Fruit fly (Drosophila melanogaster) whole organism, embryonic: ENCODE results near the gene CG11698.

Experiments used
- Bdp1 ChIP-seq: fragments of 200-800 bp; sonication (Bioruptor generic); optimal IDR thresholded peaks from 3 replicates; lab custom pipeline; 2016; ENCODE audit warnings: missing biosample characterization, missing genetic modification characterization
- C15 ChIP-seq: fragments of 200-800 bp; sonication (Bioruptor generic); IDR thresholded peaks from 3 replicates; pipeline ENCODE4 v1.3.6; 2022; ENCODE audit warnings: missing biosample characterization, missing genetic modification characterization
- CG1024 ChIP-seq: fragments of 200-800 bp; sonication (Bioruptor generic); IDR thresholded peaks from 2 replicates; pipeline ENCODE4 v1.3.6; 2022; ENCODE audit warnings: missing biosample characterization, missing genetic modification characterization
- CG10321 ChIP-seq: fragments of 200-800 bp; sonication (Bioruptor generic); IDR thresholded peaks from 2 replicates; pipeline ENCODE4 v1.3.6; 2022; ENCODE audit warnings: missing biosample characterization, missing genetic modification characterization
- CG11723 ChIP-seq: fragments of 200-800 bp; sonication (Bioruptor generic); optimal IDR thresholded peaks from 2 replicates; lab custom pipeline; 2017; ENCODE audit warnings: missing biosample characterization, mild to moderate bottlenecking, missing genetic modification characterization
- CG13287 ChIP-seq: fragments of 200-800 bp; sonication (Bioruptor generic); IDR thresholded peaks from 2 replicates; pipeline ENCODE4 v1.3.6; 2022; ENCODE audit warnings: missing biosample characterization, missing genetic modification characterization; ENCODE audit not compliant: partially characterized antibody
- CG13775 ChIP-seq: fragments of 200-800 bp; sonication (Bioruptor generic); optimal IDR thresholded peaks from 3 replicates; lab custom pipeline; 2017; ENCODE audit warnings: missing biosample characterization, mild to moderate bottlenecking, missing genetic modification characterization
- CG15011 ChIP-seq: fragments of 200-800 bp; sonication (Bioruptor generic); optimal IDR thresholded peaks from 3 replicates; lab custom pipeline; 2018; ENCODE audit warnings: missing biosample characterization, mild to moderate bottlenecking, missing genetic modification characterization
- CG18476 ChIP-seq: fragments of 200-800 bp; sonication (Bioruptor generic); optimal IDR thresholded peaks from 2 replicates; lab custom pipeline; 2016; ENCODE audit warnings: missing biosample characterization, mild to moderate bottlenecking, missing genetic modification characterization
- CG2199 ChIP-seq: fragments of 200-800 bp; sonication (Bioruptor generic); IDR thresholded peaks from 3 replicates; pipeline ENCODE4 v1.3.6; 2022; ENCODE audit warnings: missing biosample characterization, missing genetic modification characterization
- CG31365 ChIP-seq: fragments of 200-800 bp; sonication (Bioruptor generic); optimal IDR thresholded peaks from 2 replicates; lab custom pipeline; 2018; ENCODE audit warnings: missing biosample characterization, mild to moderate bottlenecking, missing genetic modification characterization
- CG4424 ChIP-seq: fragments of 200-800 bp; sonication (Bioruptor generic); optimal IDR thresholded peaks from 3 replicates; lab custom pipeline; 2016; ENCODE audit warnings: missing biosample characterization, missing genetic modification characterization
- CG4730 ChIP-seq: fragments of 200-800 bp; sonication (Bioruptor generic); IDR thresholded peaks from 2 replicates; pipeline ENCODE4 v1.3.6; 2022; ENCODE audit warnings: missing biosample characterization, missing genetic modification characterization
- CG6175 ChIP-seq: fragments of 200-800 bp; sonication (Bioruptor generic); IDR thresholded peaks from 3 replicates; pipeline ENCODE4 v1.3.6; 2022; ENCODE audit warnings: missing biosample characterization, missing genetic modification characterization
- CG6654 ChIP-seq: fragments of 200-800 bp; sonication (Bioruptor generic); optimal IDR thresholded peaks from 2 replicates; lab custom pipeline; 2017; ENCODE audit warnings: missing biosample characterization, mild to moderate bottlenecking, missing genetic modification characterization
- CG6765 ChIP-seq: fragments of 200-800 bp; sonication (Bioruptor generic); optimal IDR thresholded peaks from 3 replicates; lab custom pipeline; 2017; ENCODE audit warnings: missing biosample characterization, mild to moderate bottlenecking, missing genetic modification characterization
- CG7372 ChIP-seq: fragments of 200-800 bp; sonication (Bioruptor generic); IDR thresholded peaks from 2 replicates; pipeline ENCODE4 v1.3.6; 2022; ENCODE audit warnings: missing biosample characterization, missing genetic modification characterization
- CG7745 ChIP-seq: fragments of 200-800 bp; sonication (Bioruptor generic); optimal IDR thresholded peaks from 2 replicates; lab custom pipeline; 2018; ENCODE audit warnings: missing biosample characterization, mild to moderate bottlenecking, missing genetic modification characterization, moderate library complexity
- CG7786 ChIP-seq: fragments of 200-800 bp; sonication (Bioruptor generic); optimal IDR thresholded peaks from 2 replicates; lab custom pipeline; 2016; ENCODE audit warnings: missing biosample characterization, missing genetic modification characterization
- CG7928 ChIP-seq: fragments of 200-800 bp; sonication (Bioruptor generic); optimal IDR thresholded peaks from 2 replicates; lab custom pipeline; 2017; ENCODE audit warnings: missing biosample characterization, mild to moderate bottlenecking, missing genetic modification characterization
- Chrac-16 ChIP-seq: fragments of 200-800 bp; sonication (Bioruptor generic); optimal IDR thresholded peaks from 3 replicates; lab custom pipeline; 2016; ENCODE audit warnings: missing biosample characterization, missing genetic modification characterization
- CrebB ChIP-seq: fragments of 200-800 bp; sonication (Bioruptor generic); optimal IDR thresholded peaks from 3 replicates; lab custom pipeline; 2018; ENCODE audit warnings: missing biosample characterization, mild to moderate bottlenecking, missing genetic modification characterization
- Dip3 ChIP-seq: fragments of 200-800 bp; sonication (Bioruptor generic); optimal IDR thresholded peaks from 3 replicates; lab custom pipeline; 2016; ENCODE audit warnings: missing biosample characterization, missing genetic modification characterization
- Dll ChIP-seq: fragments of 200-800 bp; sonication (Bioruptor generic); IDR thresholded peaks from 4 replicates; pipeline ENCODE4 v1.3.6; 2022; ENCODE audit warnings: missing biosample characterization, missing genetic modification characterization; ENCODE audit not compliant: partially characterized antibody
- Doc2 ChIP-seq: fragments of 200-800 bp; sonication (Bioruptor generic); IDR thresholded peaks from 2 replicates; pipeline ENCODE4 v1.3.6; 2022; ENCODE audit warnings: missing biosample characterization, missing genetic modification characterization
- HmgZ ChIP-seq: fragments of 200-800 bp; sonication (Bioruptor generic); optimal IDR thresholded peaks from 2 replicates; lab custom pipeline; 2018; ENCODE audit warnings: missing biosample characterization, mild to moderate bottlenecking, missing genetic modification characterization
- NC2β ChIP-seq: fragments of 200-800 bp; sonication (Bioruptor generic); optimal IDR thresholded peaks from 2 replicates; lab custom pipeline; 2016; ENCODE audit warnings: missing biosample characterization, missing genetic modification characterization
- Sry-β ChIP-seq: fragments of 200-800 bp; sonication (Bioruptor generic); optimal IDR thresholded peaks from 2 replicates; lab custom pipeline; 2018; ENCODE audit warnings: missing biosample characterization, mild to moderate bottlenecking, missing genetic modification characterization, moderate library complexity
- ap ChIP-seq: fragments of 200-800 bp; sonication (Bioruptor generic); IDR thresholded peaks from 2 replicates; pipeline ENCODE4 v1.3.6; 2022; ENCODE audit warnings: missing biosample characterization, missing genetic modification characterization
- az2 ChIP-seq: fragments of 200-800 bp; sonication (Bioruptor generic); optimal IDR thresholded peaks from 3 replicates; lab custom pipeline; 2016; ENCODE audit warnings: missing biosample characterization, missing genetic modification characterization
- bigmax ChIP-seq: fragments of 200-800 bp; sonication (Bioruptor generic); optimal IDR thresholded peaks from 2 replicates; lab custom pipeline; 2018; ENCODE audit warnings: missing biosample characterization, mild to moderate bottlenecking, missing genetic modification characterization
- cg ChIP-seq: fragments of 200-800 bp; sonication (Bioruptor generic); optimal IDR thresholded peaks from 3 replicates; lab custom pipeline; 2019; ENCODE audit warnings: missing biosample characterization, mild to moderate bottlenecking, missing genetic modification characterization, moderate library complexity
- crc ChIP-seq: fragments of 200-800 bp; sonication (Bioruptor generic); optimal IDR thresholded peaks from 2 replicates; lab custom pipeline; 2016; ENCODE audit warnings: missing biosample characterization, missing genetic modification characterization
- dati ChIP-seq: fragments of 200-800 bp; sonication (Bioruptor generic); IDR thresholded peaks from 2 replicates; pipeline ENCODE4 v1.3.6; 2022; ENCODE audit warnings: missing biosample characterization, missing genetic modification characterization
- dmrt99B ChIP-seq: fragments of 200-800 bp; sonication (Bioruptor generic); optimal IDR thresholded peaks from 2 replicates; lab custom pipeline; 2018; ENCODE audit warnings: missing biosample characterization, mild to moderate bottlenecking, missing genetic modification characterization, moderate library complexity
- ems ChIP-seq: fragments of 200-800 bp; sonication (Bioruptor generic); optimal IDR thresholded peaks from 3 replicates; lab custom pipeline; 2016; ENCODE audit warnings: missing biosample characterization, missing genetic modification characterization
- esg ChIP-seq: fragments of 200-800 bp; sonication (Bioruptor generic); conservative IDR thresholded peaks from 2 replicates; pipeline ENCODE4 v1.3.6; 2022; ENCODE audit warnings: missing biosample characterization, missing genetic modification characterization
- grau ChIP-seq: fragments of 200-800 bp; optimal IDR thresholded peaks from 3 replicates; lab custom pipeline; 2019; ENCODE audit warnings: missing biosample characterization, mild to moderate bottlenecking, missing genetic modification characterization, moderate library complexity
- h ChIP-seq: fragments of >200 bp; optimal IDR thresholded peaks from 2 replicates; lab custom pipeline; 2017
- inv ChIP-seq: fragments of 200-800 bp; sonication (Bioruptor generic); IDR thresholded peaks from 2 replicates; pipeline ENCODE4 v1.3.6; 2022; ENCODE audit warnings: missing biosample characterization, missing genetic modification characterization; ENCODE audit not compliant: partially characterized antibody
- lbe ChIP-seq: fragments of 200-800 bp; sonication (Bioruptor generic); optimal IDR thresholded peaks from 2 replicates; lab custom pipeline; 2016; ENCODE audit warnings: missing biosample characterization, mild to moderate bottlenecking, missing genetic modification characterization
- lov ChIP-seq, 2 experiments: fragments of 200-800 bp in 1 of 2; fragments of >200 bp in 1 of 2; sonication (Bioruptor generic) in 1 of 2; IDR thresholded peaks in 1 of 2; optimal IDR thresholded peaks in 1 of 2; 2 replicates in 1 of 2; 3 replicates in 1 of 2; pipeline versions ENCODE4 v1.3.6 to Lab custom; 2017 to 2022; ENCODE audit warnings: missing biosample characterization in 1 of 2, missing genetic modification characterization in 1 of 2
- nerfin-2 ChIP-seq: fragments of 200-800 bp; sonication (Bioruptor generic); IDR thresholded peaks from 2 replicates; pipeline ENCODE4 v1.3.6; 2022; ENCODE audit warnings: missing biosample characterization, missing genetic modification characterization; ENCODE audit not compliant: partially characterized antibody
- nmo ChIP-seq: fragments of 200-800 bp; sonication (Bioruptor generic); optimal IDR thresholded peaks from 2 replicates; lab custom pipeline; 2018; ENCODE audit warnings: missing biosample characterization, mild to moderate bottlenecking, missing genetic modification characterization, moderate library complexity
- odd ChIP-seq: fragments of 200-800 bp; sonication (Bioruptor generic); optimal IDR thresholded peaks from 2 replicates; lab custom pipeline; 2017; ENCODE audit warnings: missing biosample characterization, mild to moderate bottlenecking, missing genetic modification characterization
- rib ChIP-seq: fragments of 200-800 bp; sonication (Bioruptor generic); IDR thresholded peaks from 2 replicates; pipeline ENCODE4 v1.3.6; 2022; ENCODE audit warnings: missing biosample characterization, missing genetic modification characterization
- sisA ChIP-seq: fragments of 200-800 bp; sonication (Bioruptor generic); IDR thresholded peaks from 2 replicates; pipeline ENCODE4 v1.3.6; 2022; ENCODE audit warnings: missing biosample characterization, missing genetic modification characterization
- sna ChIP-seq: fragments of 200-800 bp; sonication (Bioruptor generic); IDR thresholded peaks from 2 replicates; pipeline ENCODE4 v1.3.6; 2022; ENCODE audit warnings: missing biosample characterization, missing genetic modification characterization; ENCODE audit not compliant: partially characterized antibody
- ssp ChIP-seq: fragments of 200-800 bp; sonication (Bioruptor generic); IDR thresholded peaks from 2 replicates; pipeline ENCODE4 v1.3.6; 2022; ENCODE audit warnings: missing biosample characterization, missing genetic modification characterization
- ttk ChIP-seq: fragments of 200-800 bp; sonication (Bioruptor generic); IDR thresholded peaks from 2 replicates; pipeline ENCODE4 v2.1.2; 2022; ENCODE audit warnings: missing biosample characterization, missing genetic modification characterization
- tup ChIP-seq: fragments of 200-800 bp; sonication (Bioruptor generic); optimal IDR thresholded peaks from 2 replicates; lab custom pipeline; 2016; ENCODE audit warnings: missing biosample characterization, mild to moderate bottlenecking, missing genetic modification characterization, moderate library complexity

Gene CG11698

dm6 chr3R:8355579-8355978 is 43.6 kb downstream of the CG11698 start (continued):
- TF ChIP-seq CG11723 (GFP tag; lab: Kevin White, UChicago) (peak; percentile 80), CG13775 (GFP tag; lab: Kevin White, UChicago) (peak; percentile 94), CG6765 (peak; percentile 93), odd (GFP tag; lab: Kevin White, UChicago) (peak; percentile 90), lbe (peak; percentile 12), Sry-β (GFP tag; lab: Kevin White, UChicago) (no peak), nerfin-2 (GFP tag; lab: Robert Waterston, UW) (no peak), h (lab: Kevin White, UChicago) (no peak), az2 (GFP tag; lab: Kevin White, UChicago) (peak; percentile 95), Doc2 (GFP tag; lab: Robert Waterston, UW) (peak; percentile 83; the same call in 1 of the 2 replicates), CG1024 (GFP tag; lab: Robert Waterston, UW) (peak; percentile 73), CG18476 (GFP tag; lab: Kevin White, UChicago) (peak; percentile 85), CG7786 (GFP tag; lab: Kevin White, UChicago) (peak; percentile 96), CG13287 (no peak), bigmax (GFP tag; lab: Kevin White, UChicago) (peak; percentile 42), cg (GFP tag; lab: Kevin White, UChicago) (no peak), ap (peak; percentile 87), CG4424 (GFP tag; lab: Kevin White, UChicago) (peak; percentile 95), CG6175 (peak; percentile 93), ems (peak; percentile 95), CG4730 (GFP tag; lab: Robert Waterston, UW) (peak; percentile 90), C15 (peak; percentile 92), tup (GFP tag; lab: Kevin White, UChicago) (peak; percentile 87), CG15011 (peak; percentile 92), dmrt99B (peak; percentile 94), Bdp1 (GFP tag; lab: Kevin White, UChicago) (peak; percentile 90), sna (GFP tag; lab: Robert Waterston, UW) (no peak), inv (GFP tag; lab: Robert Waterston, UW) (no peak), CG7372 (GFP tag; lab: Robert Waterston, UW) (peak; percentile 83), CG7745 (tag; lab: Kevin White, UChicago) (no peak), nmo (GFP tag; lab: Kevin White, UChicago) (peak; percentile 89), HmgZ (tag; lab: Kevin White, UChicago) (peak; percentile 99), CG31365 (peak; percentile 82), grau (peak; percentile 97), CrebB (tag; lab: Kevin White, UChicago) (peak; percentile 94), dati (GFP tag; lab: Robert Waterston, UW) (peak; percentile 75; the same call in 1 of the 2 replicates), NC2β (GFP tag; lab: Kevin White, UChicago) (peak; percentile 91), Dll (no peak), rib (GFP tag; lab: Robert Waterston, UW) (peak; percentile 96), ssp (peak; percentile 83), CG2199 (peak; percentile 84; the same call in 2 of the 3 replicates), CG6654 (peak; percentile 82), sisA (GFP tag; lab: Robert Waterston, UW) (peak; percentile 96), ttk (peak; percentile 90), Dip3 (GFP tag; lab: Kevin White, UChicago) (peak; percentile 90), CG10321 (GFP tag; lab: Robert Waterston, UW) (peak; percentile 72), lov (optimal IDR thresholded peaks at IDR 0.05; lab: Kevin White, UChicago) (no peak), lov (GFP tag; IDR thresholded peaks at IDR 0.05; lab: Robert Waterston, UW) (peak; percentile 63; the same call in 2 of the 3 replicates), Chrac-16 (peak; percentile 95), esg (GFP tag; lab: Robert Waterston, UW) (peak; percentile 92), crc (GFP tag; lab: Kevin White, UChicago) (peak; percentile 96), CG7928 (GFP tag; lab: Kevin White, UChicago) (peak; percentile 79)
